Worm (Caenorhabditis elegans): ENCODE data around the gene F18A1.1.
A peak's percentile ranks its signal among the peaks of the same experiment; 100 is the strongest.

Gene F18A1.1

ce11 chrII:7720479-7720878, 35.8 kb downstream of the F18A1.1 start:
- TF ChIP-seq hlh-1 (tag; optimal IDR thresholded peaks at IDR 0.05) (peak; percentile 24), sptf-1 (tag; optimal IDR thresholded peaks at IDR 0.05) (no peak), ceh-83 (GFP tag; optimal IDR thresholded peaks at IDR 0.05) (no peak), unc-120 (tag; optimal IDR thresholded peaks at IDR 0.05; ENCODE audit: poor library complexity, severe bottlenecking) (peak; percentile 0), nhr-28 (tag; optimal IDR thresholded peaks at IDR 0.05) (no peak), M03D4.4 (tag; optimal IDR thresholded peaks at IDR 0.05) (no peak), unc-62 (GFP tag; optimal IDR thresholded peaks at IDR 0.05) (peak; percentile 41), lsy-2 (tag; optimal IDR thresholded peaks at IDR 0.05) (no peak), lin-32 (GFP tag; optimal IDR thresholded peaks at IDR 0.05) (no peak), ceh-43 (GFP tag; optimal IDR thresholded peaks at IDR 0.05) (no peak), snpc-4 (tag; optimal IDR thresholded peaks at IDR 0.05) (no peak), nhr-2 (tag; optimal IDR thresholded peaks at IDR 0.05) (no peak), ham-2 (GFP tag; optimal IDR thresholded peaks at IDR 0.05) (no peak), flh-1 (GFP tag; optimal IDR thresholded peaks at IDR 0.05) (no peak), mep-1 (tag; optimal IDR thresholded peaks at IDR 0.05) (no peak), cnd-1 (tag; optimal IDR thresholded peaks at IDR 0.05) (no peak), elt-1 (tag; optimal IDR thresholded peaks at IDR 0.05; ENCODE audit: borderline replicate concordance, insufficient read depth) (no peak), ces-1 (GFP tag; optimal IDR thresholded peaks at IDR 0.05) (no peak), nhr-76 (tag; optimal IDR thresholded peaks at IDR 0.05) (no peak)

- TF ChIP-seq unc-120 (tag; optimal IDR thresholded peaks at IDR 0.05; ENCODE audit: poor library complexity, severe bottlenecking) (peak; percentile 81), lin-13 (tag; optimal IDR thresholded peaks at IDR 0.05) (no peak), hlh-1 (tag; optimal IDR thresholded peaks at IDR 0.05) (peak; percentile 90), unc-62 (GFP tag; optimal IDR thresholded peaks at IDR 0.05) (peak; percentile 49), snpc-4 (tag; optimal IDR thresholded peaks at IDR 0.05) (no peak)
Measured at ce11 chrII:7722784-7723183, 38.1 kb downstream of the F18A1.1 start.

ce11 chrII:7724603-7725002, 39.9 kb downstream of the F18A1.1 start, which contains the start of gene cpna-2:
Gene cpna-2, plus strand, starts transcription at chrII:7724903.
- TF ChIP-seq M03D4.4 (tag; optimal IDR thresholded peaks at IDR 0.05) (no peak), lin-13 (tag; optimal IDR thresholded peaks at IDR 0.05) (no peak), unc-62 (GFP tag; optimal IDR thresholded peaks at IDR 0.05) (no peak), elt-3 (tag; optimal IDR thresholded peaks at IDR 0.05) (no peak), mep-1 (tag; optimal IDR thresholded peaks at IDR 0.05) (no peak), ceh-83 (GFP tag; optimal IDR thresholded peaks at IDR 0.05) (no peak), lsy-2 (tag; optimal IDR thresholded peaks at IDR 0.05) (no peak)

ce11 chrII:7736725-7737124, 52.0 kb downstream of the F18A1.1 start:
- TF ChIP-seq cnd-1 (tag; optimal IDR thresholded peaks at IDR 0.05) (no peak), sem-2 (GFP tag; optimal IDR thresholded peaks at IDR 0.05) (no peak), lsy-2 (tag; optimal IDR thresholded peaks at IDR 0.05) (no peak), nhr-12 (tag; optimal IDR thresholded peaks at IDR 0.05) (no peak), nhr-28 (tag; optimal IDR thresholded peaks at IDR 0.05) (no peak), mls-2 (tag; optimal IDR thresholded peaks at IDR 0.05) (no peak), snpc-4 (tag; optimal IDR thresholded peaks at IDR 0.05) (no peak), ceh-39 (tag; optimal IDR thresholded peaks at IDR 0.05) (no peak), lin-13 (tag; optimal IDR thresholded peaks at IDR 0.05) (no peak), bed-3 (GFP tag; optimal IDR thresholded peaks at IDR 0.05) (no peak), elt-3 (tag; optimal IDR thresholded peaks at IDR 0.05) (no peak), flh-1 (GFP tag; optimal IDR thresholded peaks at IDR 0.05) (no peak)
